Fruit fly (Drosophila melanogaster) whole organism, embryonic: ENCODE results near the gene CG11263.

ENCODE experiments used
- ATbp ChIP-seq: fragments of 200-800 bp; sonication (Bioruptor generic); optimal IDR thresholded peaks from 2 replicates; lab custom pipeline; 2017; ENCODE audit warnings: missing biosample characterization, mild to moderate bottlenecking, missing genetic modification characterization, missing genetic modification reagents
- Asciz ChIP-seq: fragments of 200-800 bp; sonication (Bioruptor generic); optimal IDR thresholded peaks from 2 replicates; lab custom pipeline; 2017; ENCODE audit warnings: missing biosample characterization, mild to moderate bottlenecking, missing genetic modification characterization, missing genetic modification reagents
- CG11696 ChIP-seq: fragments of 200-800 bp; sonication (Bioruptor generic); IDR thresholded peaks from 2 replicates; pipeline ENCODE4 v1.3.6; 2022; ENCODE audit warnings: missing biosample characterization, missing genetic modification characterization
- CG14014 ChIP-seq: fragments of 200-800 bp; sonication (Bioruptor generic); IDR thresholded peaks from 2 replicates; pipeline ENCODE4 v1.3.6; 2022; ENCODE audit warnings: missing biosample characterization, missing genetic modification characterization
- CG14050 ChIP-seq: fragments of 200-800 bp; sonication (Bioruptor generic); IDR thresholded peaks from 3 replicates; pipeline ENCODE4 v1.3.6; 2022; ENCODE audit warnings: missing biosample characterization, missing genetic modification characterization
- CG16863 ChIP-seq: fragments of 200-800 bp; sonication (Bioruptor generic); optimal IDR thresholded peaks from 3 replicates; lab custom pipeline; 2016; ENCODE audit warnings: missing biosample characterization, missing genetic modification characterization
- CG17802 ChIP-seq: fragments of 200-800 bp; sonication (Bioruptor generic); optimal IDR thresholded peaks from 2 replicates; lab custom pipeline; 2018; ENCODE audit warnings: missing biosample characterization, mild to moderate bottlenecking, missing genetic modification characterization, moderate library complexity
- CG4360 ChIP-seq: fragments of 200-800 bp; sonication (Bioruptor generic); IDR thresholded peaks from 2 replicates; pipeline ENCODE4 v1.3.6; 2022; ENCODE audit warnings: missing biosample characterization, missing genetic modification characterization
- CG4854 ChIP-seq: fragments of 200-800 bp; sonication (Bioruptor generic); optimal IDR thresholded peaks from 2 replicates; lab custom pipeline; 2016; ENCODE audit warnings: missing biosample characterization, missing genetic modification characterization, inconsistent platforms
- CG6175 ChIP-seq: fragments of 200-800 bp; sonication (Bioruptor generic); IDR thresholded peaks from 3 replicates; pipeline ENCODE4 v1.3.6; 2022; ENCODE audit warnings: missing biosample characterization, missing genetic modification characterization
- CG8281 ChIP-seq: fragments of 200-800 bp; sonication (Bioruptor generic); optimal IDR thresholded peaks from 2 replicates; lab custom pipeline; 2018; ENCODE audit warnings: missing biosample characterization, mild to moderate bottlenecking, missing genetic modification characterization, moderate library complexity
- CG8388 ChIP-seq: fragments of 200-800 bp; sonication (Bioruptor generic); optimal IDR thresholded peaks from 2 replicates; lab custom pipeline; 2019; ENCODE audit warnings: missing biosample characterization, mild to moderate bottlenecking, missing genetic modification characterization, moderate library complexity
- CG8924 ChIP-seq: fragments of 200-800 bp; optimal IDR thresholded peaks from 3 replicates; lab custom pipeline; 2019; ENCODE audit warnings: missing biosample characterization, mild to moderate bottlenecking, missing genetic modification characterization, moderate library complexity
- CHES-1-like ChIP-seq: fragments of 200-800 bp; sonication (Bioruptor generic); optimal IDR thresholded peaks from 2 replicates; lab custom pipeline; 2016; ENCODE audit warnings: missing biosample characterization, missing genetic modification characterization
- Dad ChIP-seq: fragments of 200-800 bp; sonication (Bioruptor generic); optimal IDR thresholded peaks from 3 replicates; lab custom pipeline; 2016; ENCODE audit warnings: missing biosample characterization, missing genetic modification characterization
- Drgx ChIP-seq: fragments of 200-800 bp; sonication (Bioruptor generic); IDR thresholded peaks from 2 replicates; pipeline ENCODE4 v1.3.6; 2022; ENCODE audit warnings: missing biosample characterization, missing genetic modification characterization
- Fer2 ChIP-seq: fragments of 200-800 bp; sonication (Bioruptor generic); optimal IDR thresholded peaks from 2 replicates; lab custom pipeline; 2018; ENCODE audit warnings: missing biosample characterization, mild to moderate bottlenecking, missing genetic modification characterization, moderate library complexity
- Hand ChIP-seq: fragments of 200-800 bp; sonication (Bioruptor generic); optimal IDR thresholded peaks from 2 replicates; lab custom pipeline; 2017; ENCODE audit warnings: mild to moderate bottlenecking, missing biosample characterization, missing genetic modification reagents, missing genetic modification characterization
- Hey ChIP-seq: fragments of 200-800 bp; sonication (Bioruptor generic); optimal IDR thresholded peaks from 3 replicates; lab custom pipeline; 2018; ENCODE audit warnings: missing biosample characterization, mild to moderate bottlenecking, missing genetic modification characterization
- Jarid2 ChIP-seq: fragments of 200-800 bp; sonication (Bioruptor generic); optimal IDR thresholded peaks from 3 replicates; lab custom pipeline; 2017; ENCODE audit warnings: mild to moderate bottlenecking, missing biosample characterization, missing genetic modification reagents, missing genetic modification characterization
- Med ChIP-seq: fragments of 200-800 bp; sonication (Bioruptor generic); peaks from one replicate; lab custom pipeline; 2016; ENCODE audit warnings: missing biosample characterization, missing genetic modification characterization, mild to moderate bottlenecking, inconsistent platforms, moderate library complexity
- Mrtf ChIP-seq: fragments of 200-800 bp; sonication (Bioruptor generic); IDR thresholded peaks from 3 replicates; pipeline ENCODE4 v1.3.6; 2022; ENCODE audit warnings: missing biosample characterization, missing genetic modification characterization
- Opbp ChIP-seq: fragments of 200-800 bp; sonication (Bioruptor generic); IDR thresholded peaks from 3 replicates; pipeline ENCODE4 v1.3.6; 2022; ENCODE audit warnings: missing biosample characterization, missing genetic modification characterization; ENCODE audit not compliant: partially characterized antibody
- Rx ChIP-seq: fragments of 200-800 bp; sonication (Bioruptor generic); IDR thresholded peaks from 2 replicates; pipeline ENCODE4 v1.3.6; 2022; ENCODE audit warnings: missing biosample characterization, missing genetic modification characterization
- Scr ChIP-seq: fragments of 200-800 bp; sonication (Bioruptor generic); IDR thresholded peaks from 2 replicates; pipeline ENCODE4 v1.3.6; 2022; ENCODE audit warnings: missing biosample characterization, missing genetic modification characterization; ENCODE audit not compliant: partially characterized antibody
- Usf ChIP-seq: fragments of 200-800 bp; sonication (Bioruptor generic); optimal IDR thresholded peaks from 2 replicates; lab custom pipeline; 2017; ENCODE audit warnings: missing genotype, missing biosample characterization, missing genetic modification characterization
- al ChIP-seq: fragments of 200-800 bp; sonication (Bioruptor generic); IDR thresholded peaks from 2 replicates; pipeline ENCODE4 v1.3.6; 2022; ENCODE audit warnings: missing biosample characterization, missing genetic modification characterization
- aop ChIP-seq: fragments of 200-800 bp; sonication (Bioruptor generic); IDR thresholded peaks from 2 replicates; pipeline ENCODE4 v1.3.6; 2022; ENCODE audit warnings: missing biosample characterization, missing genetic modification characterization
- cad ChIP-seq: fragments of >200 bp; optimal IDR thresholded peaks from 2 replicates; lab custom pipeline; 2017; ENCODE audit warnings: missing biosample characterization, missing genetic modification characterization
- chn ChIP-seq: fragments of 200-800 bp; sonication (Bioruptor generic); optimal IDR thresholded peaks from 2 replicates; lab custom pipeline; 2016; ENCODE audit warnings: missing biosample characterization, missing genetic modification characterization
- cwo ChIP-seq: fragments of 200-800 bp; sonication (Bioruptor generic); optimal IDR thresholded peaks from 3 replicates; lab custom pipeline; 2017; ENCODE audit warnings: missing biosample characterization, missing genetic modification characterization, mild to moderate bottlenecking, moderate library complexity, missing genetic modification reagents
- dimm ChIP-seq: fragments of 200-800 bp; sonication (Bioruptor generic); IDR thresholded peaks from 2 replicates; pipeline ENCODE4 v1.3.6; 2022; ENCODE audit warnings: missing biosample characterization, missing genetic modification characterization
- dmrt11E ChIP-seq: fragments of 200-800 bp; sonication (Bioruptor generic); optimal IDR thresholded peaks from 3 replicates; lab custom pipeline; 2018; ENCODE audit warnings: missing biosample characterization, mild to moderate bottlenecking, missing genetic modification characterization, moderate library complexity
- eve ChIP-seq, 2 experiments: fragments of >200 bp; optimal IDR thresholded peaks; 2 replicates each; lab custom pipeline; 2017; ENCODE audit warnings: missing biosample characterization in 2 of 2, missing genetic modification characterization in 2 of 2
- fd64A ChIP-seq: fragments of 200-800 bp; sonication (Bioruptor generic); optimal IDR thresholded peaks from 3 replicates; lab custom pipeline; 2018; ENCODE audit warnings: missing biosample characterization, mild to moderate bottlenecking, missing genetic modification characterization
- gce ChIP-seq: fragments of 200-800 bp; sonication (Bioruptor generic); IDR thresholded peaks from 3 replicates; pipeline ENCODE4 v1.3.6; 2022; ENCODE audit warnings: missing biosample characterization, missing genetic modification characterization
- gcm ChIP-seq: fragments of 200-800 bp; sonication (Bioruptor generic); optimal IDR thresholded peaks from 2 replicates; lab custom pipeline; 2019; ENCODE audit warnings: missing biosample characterization, mild to moderate bottlenecking, missing genetic modification characterization, moderate library complexity
- grn ChIP-seq: fragments of 200-800 bp; sonication (Bioruptor generic); optimal IDR thresholded peaks from 3 replicates; lab custom pipeline; 2017; ENCODE audit warnings: missing biosample characterization, missing genetic modification characterization
- insv ChIP-seq, 2 experiments: fragments of 200-800 bp; sonication (Bioruptor generic); optimal IDR thresholded peaks; 3 replicates each; lab custom pipeline; 2016 to 2018; ENCODE audit warnings: missing biosample characterization in 2 of 2, missing genetic modification characterization in 2 of 2
- kni ChIP-seq: fragments of 200-800 bp; sonication (Bioruptor generic); optimal IDR thresholded peaks from 3 replicates; lab custom pipeline; 2017; ENCODE audit warnings: mild to moderate bottlenecking, missing biosample characterization, missing genetic modification reagents, missing genetic modification characterization
- lmd ChIP-seq: fragments of 200-800 bp; sonication (Bioruptor generic); IDR thresholded peaks from 2 replicates; pipeline ENCODE4 v1.3.6; 2022; ENCODE audit warnings: missing biosample characterization, missing genetic modification characterization
- lov ChIP-seq, 2 experiments: fragments of 200-800 bp in 1 of 2; fragments of >200 bp in 1 of 2; sonication (Bioruptor generic) in 1 of 2; IDR thresholded peaks in 1 of 2; optimal IDR thresholded peaks in 1 of 2; 2 replicates in 1 of 2; 3 replicates in 1 of 2; pipeline versions ENCODE4 v1.3.6 to Lab custom; 2017 to 2022; ENCODE audit warnings: missing biosample characterization in 1 of 2, missing genetic modification characterization in 1 of 2
- nerfin-2 ChIP-seq: fragments of 200-800 bp; sonication (Bioruptor generic); IDR thresholded peaks from 2 replicates; pipeline ENCODE4 v1.3.6; 2022; ENCODE audit warnings: missing biosample characterization, missing genetic modification characterization; ENCODE audit not compliant: partially characterized antibody
- rib ChIP-seq: fragments of 200-800 bp; sonication (Bioruptor generic); IDR thresholded peaks from 2 replicates; pipeline ENCODE4 v1.3.6; 2022; ENCODE audit warnings: missing biosample characterization, missing genetic modification characterization
- run ChIP-seq: fragments of 200-800 bp; sonication (Bioruptor generic); optimal IDR thresholded peaks from 3 replicates; lab custom pipeline; 2018; ENCODE audit warnings: missing biosample characterization, mild to moderate bottlenecking, missing genetic modification characterization
- scrt ChIP-seq: fragments of 200-800 bp; sonication (Bioruptor generic); optimal IDR thresholded peaks from 2 replicates; lab custom pipeline; 2018; ENCODE audit warnings: missing biosample characterization, mild to moderate bottlenecking, missing genetic modification characterization, moderate library complexity
- tap ChIP-seq: fragments of 200-800 bp; optimal IDR thresholded peaks from 3 replicates; lab custom pipeline; 2019; ENCODE audit warnings: missing biosample characterization, mild to moderate bottlenecking, missing genetic modification characterization, moderate library complexity
- vfl ChIP-seq: fragments of 200-800 bp; sonication (Bioruptor generic); optimal IDR thresholded peaks from 2 replicates; lab custom pipeline; 2016; ENCODE audit warnings: missing biosample characterization, missing genetic modification characterization
- wor ChIP-seq: fragments of 200-800 bp; sonication (Bioruptor generic); IDR thresholded peaks from 2 replicates; pipeline ENCODE4 v1.3.6; 2022; ENCODE audit warnings: missing biosample characterization, missing genetic modification characterization

Gene CG11263

DNA sequence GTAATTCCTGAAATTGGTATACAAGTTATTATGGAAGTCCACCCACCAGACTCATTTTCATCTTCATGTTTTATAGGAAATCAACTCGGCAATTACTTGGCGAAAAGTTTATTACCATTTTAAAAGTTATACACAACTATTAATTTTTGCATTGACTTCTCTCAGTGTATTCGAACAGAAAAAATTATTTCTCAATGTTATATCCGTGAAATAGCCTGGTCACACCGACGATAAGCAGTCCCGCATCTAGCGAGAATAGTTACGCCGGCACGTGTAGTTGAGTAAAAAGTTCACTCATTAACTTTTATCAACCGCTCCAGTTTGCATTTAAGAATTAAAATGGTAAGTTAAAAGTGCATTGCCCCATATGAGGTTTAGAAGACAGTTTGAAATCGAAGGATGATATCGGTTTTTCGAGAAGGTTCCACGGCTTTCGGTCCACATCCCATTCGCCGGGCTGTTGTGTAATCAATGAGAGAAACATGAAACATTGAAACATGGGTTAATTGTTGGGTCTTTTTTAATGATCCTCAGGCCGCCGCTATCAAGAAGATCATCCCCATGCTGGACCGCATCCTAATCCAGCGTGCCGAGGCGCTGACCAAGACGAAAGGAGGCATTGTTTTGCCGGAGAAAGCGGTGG lies 9.3 kb downstream of the CG11263 start, which contains the start of gene CG11267 (continued):
- TF ChIP-seq insv (GFP tag; optimal IDR thresholded peaks at IDR 0.05; lab: Kevin White, UChicago) (no peak), CHES-1-like (GFP tag; lab: Kevin White, UChicago) (peak; percentile 73), rib (peak; percentile 79), Hand (GFP tag; lab: Kevin White, UChicago) (peak; percentile 55), grn (GFP tag; lab: Kevin White, UChicago) (no peak), wor (GFP tag; lab: Robert Waterston, UW) (peak; percentile 51; the same call in 1 of the 2 replicates), nerfin-2 (no peak), CG6175 (GFP tag; lab: Robert Waterston, UW) (peak; percentile 82), fd64A (GFP tag; lab: Kevin White, UChicago) (no peak), lov (optimal IDR thresholded peaks at IDR 0.05; lab: Kevin White, UChicago) (no peak), lov (GFP tag; IDR thresholded peaks at IDR 0.05; lab: Robert Waterston, UW) (peak; percentile 83; the same call in 2 of the 3 replicates), CG11696 (GFP tag; lab: Robert Waterston, UW) (peak; percentile 87), Hey (no peak), Jarid2 (peak; percentile 44), vfl (GFP tag; lab: Kevin White, UChicago) (peak; percentile 71), cwo (GFP tag; lab: Kevin White, UChicago) (peak; percentile 84), CG14014 (GFP tag; lab: Robert Waterston, UW) (peak; percentile 95), CG8924 (tag; lab: Kevin White, UChicago) (peak; percentile 81), Scr (no peak), Opbp (GFP tag; lab: Robert Waterston, UW) (0 out of 3 replicates have a peak, but pooled peaks have one; percentile 35), Usf (GFP tag; lab: Kevin White, UChicago) (peak; percentile 48), ATbp (peak; percentile 74), chn (peak; percentile 73), CG8388 (GFP tag; lab: Kevin White, UChicago) (peak; percentile 80), tap (peak; percentile 88), al (GFP tag; lab: Robert Waterston, UW) (peak; percentile 90), Mrtf (GFP tag; lab: Robert Waterston, UW) (peak; percentile 82), CG17802 (tag; lab: Kevin White, UChicago) (peak; percentile 74), Med (peak; percentile 98), cad (GFP tag; lab: Kevin White, UChicago) (no peak), aop (GFP tag; lab: Robert Waterston, UW) (peak; percentile 85), CG4854 (GFP tag; lab: Kevin White, UChicago) (peak; percentile 64), CG14050 (GFP tag; lab: Robert Waterston, UW) (peak; percentile 71; the same call in 2 of the 3 replicates), Asciz (peak; percentile 78), Fer2 (tag; lab: Kevin White, UChicago) (peak; percentile 88), lmd (peak; percentile 85), CG8281 (peak; percentile 70), kni (GFP tag; lab: Kevin White, UChicago) (no peak), scrt (GFP tag; lab: Kevin White, UChicago) (peak; percentile 81), eve (GFP tag; optimal IDR thresholded peaks at IDR 0.05; lab: Kevin White, UChicago) (peak in 1 of 2 experiments; percentile 88), run (tag; lab: Kevin White, UChicago) (peak; percentile 43), dmrt11E (peak; percentile 62), CG16863 (GFP tag; lab: Kevin White, UChicago) (peak; percentile 33), Rx (GFP tag; lab: Robert Waterston, UW) (peak; percentile 91), Dad (GFP tag; lab: Kevin White, UChicago) (peak; percentile 39), Drgx (GFP tag; lab: Robert Waterston, UW) (peak; percentile 90), gce (GFP tag; lab: Robert Waterston, UW) (peak; percentile 83; the same call in 2 of the 3 replicates), dimm (GFP tag; lab: Robert Waterston, UW) (no peak; the same call in none of the 2 replicates), gcm (peak; percentile 73), CG4360 (0 out of 2 replicates have a peak, but pooled peaks have one; percentile 8)
